2 fruit fly cellular contexts compared by ENCODE assay signal in the genomic region with DNA sequence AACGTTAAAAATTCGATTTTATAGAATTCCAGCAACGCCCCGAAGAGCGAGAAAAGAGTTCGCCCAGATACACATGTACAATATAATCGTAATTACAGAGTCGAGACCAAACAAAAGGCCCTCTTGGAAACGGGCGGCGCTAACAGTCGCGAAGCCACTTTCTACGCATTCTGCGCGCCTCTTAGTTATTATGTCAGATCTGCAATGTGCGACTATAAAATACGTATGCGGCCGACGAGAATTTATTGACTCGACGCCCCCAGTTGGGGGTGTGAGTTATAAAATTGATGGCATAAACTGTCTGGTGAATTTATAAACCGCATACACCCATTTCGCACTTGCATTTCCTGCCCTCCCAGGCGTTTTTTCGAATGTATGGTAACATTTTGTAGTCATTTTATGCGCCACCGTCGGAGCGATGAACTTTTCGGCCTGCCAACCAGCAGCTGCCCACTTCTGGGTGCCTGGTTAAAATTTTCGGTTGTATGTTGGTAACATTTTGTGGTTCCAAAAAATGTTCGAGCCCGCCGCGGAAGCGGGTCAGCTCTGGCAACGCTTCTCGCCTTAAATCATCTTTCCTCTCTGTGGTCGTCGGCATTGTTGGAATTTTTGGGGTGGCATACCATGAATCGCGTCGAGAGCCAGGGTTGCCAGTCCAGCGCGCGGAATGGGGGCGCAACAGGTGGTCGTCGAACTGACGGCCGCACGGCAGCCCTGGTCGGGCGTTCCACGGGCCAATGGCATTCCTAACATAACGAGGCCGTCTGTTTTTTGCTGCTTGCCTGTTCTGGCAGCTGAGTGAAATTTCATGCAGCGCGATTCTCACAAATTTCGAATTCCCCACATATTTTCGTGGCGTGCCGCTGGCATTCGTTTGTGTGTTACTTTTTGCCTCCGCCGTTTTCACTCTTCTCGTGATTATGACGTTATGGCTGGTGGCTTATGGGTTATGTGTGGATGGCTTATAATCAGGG.
TF ChIP-seq lines count a peak whose summit lies in the region.

No protein-coding gene starts in this region.

TF ChIP-seq in whole organism, embryonic, 481 proteins besides CTCF, POLR2A, EP300 and RAD21 (continued from another document and continues in another):
- peak; percentile 62 for TF ChIP-seq bab2 (GFP tag; optimal IDR thresholded peaks at IDR 0.05; lab: Kevin White, UChicago)
- no peak for TF ChIP-seq CG11695 (GFP tag; IDR thresholded peaks at IDR 0.05; lab: Robert Waterston, UW)
- TF ChIP-seq dmrt99B (tag; optimal IDR thresholded peaks at IDR 0.05; lab: Kevin White, UChicago): peak; percentile 72
- TF ChIP-seq gcm (GFP tag; optimal IDR thresholded peaks at IDR 0.05; lab: Kevin White, UChicago): peak; percentile 77
- TF ChIP-seq CG6854 (GFP tag; optimal IDR thresholded peaks at IDR 0.05; lab: Kevin White, UChicago): peak; percentile 39
- TF ChIP-seq CG11504 (tag; optimal IDR thresholded peaks at IDR 0.05; lab: Kevin White, UChicago): peak; percentile 80
- peak; percentile 62 for TF ChIP-seq CG3281 (GFP tag; optimal IDR thresholded peaks at IDR 0.05; lab: Kevin White, UChicago)
- TF ChIP-seq CG12236 (GFP tag; optimal IDR thresholded peaks at IDR 0.05; lab: Kevin White, UChicago): peak; percentile 4
- TF ChIP-seq CG4820 (GFP tag; optimal IDR thresholded peaks at IDR 0.05; lab: Kevin White, UChicago): peak; percentile 54
- no peak for TF ChIP-seq dan (GFP tag; IDR thresholded peaks at IDR 0.05; lab: Robert Waterston, UW)
- TF ChIP-seq corto (GFP tag; optimal IDR thresholded peaks at IDR 0.05; lab: Kevin White, UChicago): no peak
- TF ChIP-seq Adf1 (GFP tag; IDR thresholded peaks at IDR 0.05; lab: Robert Waterston, UW): no peak
- TF ChIP-seq Bteb2 (GFP tag; optimal IDR thresholded peaks at IDR 0.05; lab: Kevin White, UChicago): peak; percentile 0
- TF ChIP-seq CG13894 (tag; optimal IDR thresholded peaks at IDR 0.05; lab: Kevin White, UChicago): peak; percentile 90
- peak; percentile 87 for TF ChIP-seq CG3995 (GFP tag; optimal IDR thresholded peaks at IDR 0.05; lab: Kevin White, UChicago)
- TF ChIP-seq scrt (GFP tag; optimal IDR thresholded peaks at IDR 0.05; lab: Kevin White, UChicago): no peak
- TF ChIP-seq Poxn (GFP tag; IDR thresholded peaks at IDR 0.05; lab: Robert Waterston, UW): no peak
- TF ChIP-seq CG13287 (GFP tag; IDR thresholded peaks at IDR 0.05; lab: Robert Waterston, UW; ENCODE audit: partially characterized antibody): no peak
- no peak for TF ChIP-seq CG32532 (GFP tag; IDR thresholded peaks at IDR 0.05; lab: Robert Waterston, UW)
- peak; percentile 78 for TF ChIP-seq pho (GFP tag; optimal IDR thresholded peaks at IDR 0.05; lab: Kevin White, UChicago)
- TF ChIP-seq shn (GFP tag; optimal IDR thresholded peaks at IDR 0.05; lab: Kevin White, UChicago): peak; percentile 87
- TF ChIP-seq pb (GFP tag; optimal IDR thresholded peaks at IDR 0.05; lab: Kevin White, UChicago): peak; percentile 78
- TF ChIP-seq CG1603 (tag; optimal IDR thresholded peaks at IDR 0.05; lab: Kevin White, UChicago): peak; percentile 80
- peak; percentile 80 for TF ChIP-seq jumu (GFP tag; optimal IDR thresholded peaks at IDR 0.05; lab: Kevin White, UChicago)
- TF ChIP-seq sob (GFP tag; IDR thresholded peaks at IDR 0.05; lab: Robert Waterston, UW): no peak
- TF ChIP-seq sr (GFP tag; IDR thresholded peaks at IDR 0.05; lab: Robert Waterston, UW): no peak
- TF ChIP-seq wek (GFP tag; optimal IDR thresholded peaks at IDR 0.05; lab: Kevin White, UChicago): peak; percentile 69
- TF ChIP-seq Lpt (GFP tag; optimal IDR thresholded peaks at IDR 0.05; lab: Kevin White, UChicago): no peak
- peak; percentile 40 for TF ChIP-seq CG12299 (tag; optimal IDR thresholded peaks at IDR 0.05; lab: Kevin White, UChicago)
- TF ChIP-seq Hmr (GFP tag; optimal IDR thresholded peaks at IDR 0.05; lab: Kevin White, UChicago): peak; percentile 92
- TF ChIP-seq CG14441 (GFP tag; IDR thresholded peaks at IDR 0.05; lab: Robert Waterston, UW): no peak
- peak; percentile 71 for TF ChIP-seq CG2678 (tag; optimal IDR thresholded peaks at IDR 0.05; lab: Kevin White, UChicago)
- no peak for TF ChIP-seq sc (optimal IDR thresholded peaks at IDR 0.05; lab: Kevin White, UChicago)
- TF ChIP-seq sc (GFP tag; optimal IDR thresholded peaks at IDR 0.05; lab: Kevin White, UChicago): no peak
- peak; percentile 88 for TF ChIP-seq nom (GFP tag; optimal IDR thresholded peaks at IDR 0.05; lab: Kevin White, UChicago)
- TF ChIP-seq nmo (GFP tag; optimal IDR thresholded peaks at IDR 0.05; lab: Kevin White, UChicago): peak; percentile 86
- TF ChIP-seq fd3F (GFP tag; optimal IDR thresholded peaks at IDR 0.05; lab: Kevin White, UChicago): peak; percentile 32
- TF ChIP-seq CG17612 (GFP tag; IDR thresholded peaks at IDR 0.05; lab: Robert Waterston, UW): no peak
- peak; percentile 49 for TF ChIP-seq Sry-δ (GFP tag; optimal IDR thresholded peaks at IDR 0.05; lab: Kevin White, UChicago)
- TF ChIP-seq CG8089 (GFP tag; optimal IDR thresholded peaks at IDR 0.05; lab: Kevin White, UChicago): peak; percentile 56
- no peak for TF ChIP-seq unc-4 (GFP tag; IDR thresholded peaks at IDR 0.05; lab: Robert Waterston, UW; ENCODE audit: partially characterized antibody)
- TF ChIP-seq Fer3 (tag; optimal IDR thresholded peaks at IDR 0.05; lab: Kevin White, UChicago): peak; percentile 55
- TF ChIP-seq BtbVII (GFP tag; optimal IDR thresholded peaks at IDR 0.05; lab: Kevin White, UChicago): peak; percentile 19
- TF ChIP-seq CG12104 (GFP tag; optimal IDR thresholded peaks at IDR 0.05; lab: Kevin White, UChicago): no peak
- TF ChIP-seq zen (tag; optimal IDR thresholded peaks at IDR 0.05; lab: Kevin White, UChicago): peak; percentile 31
- TF ChIP-seq CG17568 (GFP tag; optimal IDR thresholded peaks at IDR 0.05; lab: Kevin White, UChicago): peak; percentile 45
- peak; percentile 88 for TF ChIP-seq CG13624 (GFP tag; optimal IDR thresholded peaks at IDR 0.05; lab: Kevin White, UChicago)
- peak; percentile 67 for TF ChIP-seq pzg (GFP tag; optimal IDR thresholded peaks at IDR 0.05; lab: Kevin White, UChicago)
- no peak for TF ChIP-seq CG9932 (GFP tag; IDR thresholded peaks at IDR 0.05; lab: Robert Waterston, UW)
- TF ChIP-seq insv (GFP tag; optimal IDR thresholded peaks at IDR 0.05; lab: Kevin White, UChicago): peak in 1 of 2 experiments; percentile 60
- peak; percentile 36 for TF ChIP-seq CG18262 (tag; optimal IDR thresholded peaks at IDR 0.05; lab: Kevin White, UChicago)
- peak; percentile 70 for TF ChIP-seq NC2β (GFP tag; optimal IDR thresholded peaks at IDR 0.05; lab: Kevin White, UChicago)
- peak; percentile 45 for TF ChIP-seq CG6683 (GFP tag; optimal IDR thresholded peaks at IDR 0.05; lab: Kevin White, UChicago)
- peak; percentile 63 for TF ChIP-seq CG17186 (GFP tag; optimal IDR thresholded peaks at IDR 0.05; lab: Kevin White, UChicago)
- TF ChIP-seq Oli (tag; optimal IDR thresholded peaks at IDR 0.05; lab: Kevin White, UChicago): peak; percentile 37
- TF ChIP-seq CG9437 (GFP tag; optimal IDR thresholded peaks at IDR 0.05; lab: Kevin White, UChicago): no peak
- TF ChIP-seq otp (GFP tag; IDR thresholded peaks at IDR 0.05; lab: Robert Waterston, UW): no peak
- TF ChIP-seq Elba2 (GFP tag; optimal IDR thresholded peaks at IDR 0.05; lab: Kevin White, UChicago): no peak
- peak; percentile 68 for TF ChIP-seq CG4328 (GFP tag; optimal IDR thresholded peaks at IDR 0.05; lab: Kevin White, UChicago)
- peak; percentile 79 for TF ChIP-seq Dad (GFP tag; optimal IDR thresholded peaks at IDR 0.05; lab: Kevin White, UChicago)
- TF ChIP-seq sug (tag; optimal IDR thresholded peaks at IDR 0.05; lab: Kevin White, UChicago): peak; percentile 100

TF ChIP-seq in whole organism, prepupa, 60 proteins besides CTCF, POLR2A, EP300 and RAD21 (continued from another document):
- TF ChIP-seq Smox (GFP tag; optimal IDR thresholded peaks at IDR 0.05; lab: Kevin White, UChicago) (peak; percentile 73), Sox15 (GFP tag; optimal IDR thresholded peaks at IDR 0.05; lab: Kevin White, UChicago) (no peak), Met (GFP tag; optimal IDR thresholded peaks at IDR 0.05; lab: Kevin White, UChicago) (peak; percentile 85)
